Worm (Caenorhabditis elegans): ENCODE measurements around the gene clec-262.

DNA sequence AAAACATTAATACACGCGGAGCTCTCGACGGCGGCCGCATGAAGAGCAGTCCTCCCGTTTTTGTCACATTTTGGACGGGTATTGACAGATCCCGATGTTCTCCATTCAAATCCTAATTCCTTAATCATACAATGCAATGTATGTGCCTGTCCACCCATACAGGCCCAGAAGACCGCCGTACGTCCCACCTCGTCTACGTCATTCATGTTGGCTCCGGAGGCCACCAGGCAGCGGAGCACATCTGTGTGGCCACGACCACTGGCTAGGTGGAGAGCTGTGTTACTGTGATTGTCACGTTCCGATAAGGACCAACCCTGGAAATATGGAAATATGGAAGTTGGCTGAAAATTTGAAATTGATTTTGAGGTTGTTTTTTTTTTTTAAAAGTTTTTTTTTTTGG is 28.8 kb upstream of the clec-262 start:
- TF ChIP-seq snpc-4 (tag; optimal IDR thresholded peaks at IDR 0.05) (no peak), nhr-237 (tag; optimal IDR thresholded peaks at IDR 0.05) (no peak), unc-62 (GFP tag; optimal IDR thresholded peaks at IDR 0.05) (no peak), pha-4 (tag; optimal IDR thresholded peaks at IDR 0.05) (no peak), ham-2 (GFP tag; optimal IDR thresholded peaks at IDR 0.05) (no peak), unc-120 (tag; optimal IDR thresholded peaks at IDR 0.05; ENCODE audit: poor library complexity, severe bottlenecking) (no peak), tbx-8 (GFP tag; optimal IDR thresholded peaks at IDR 0.05) (no peak), sptf-1 (tag; optimal IDR thresholded peaks at IDR 0.05) (no peak), lsy-2 (tag; optimal IDR thresholded peaks at IDR 0.05) (no peak), lin-13 (tag; optimal IDR thresholded peaks at IDR 0.05) (no peak), mep-1 (tag; optimal IDR thresholded peaks at IDR 0.05) (no peak), nhr-12 (tag; optimal IDR thresholded peaks at IDR 0.05) (no peak)

All from whole organism, mixed stage, embryonic.